Fruit fly (Drosophila melanogaster) Kc167 (cell line): ENCODE measurements around the gene CG18259.

Source experiments
- Myc ChIP-seq: fragments of >200 bp; optimal IDR thresholded peaks from 2 replicates; lab custom pipeline; 2017; ENCODE audit warnings: missing external identifiers
- Sin3A ChIP-seq: fragments of >200 bp; optimal IDR thresholded peaks from 2 replicates; lab custom pipeline; 2018; ENCODE audit warnings: missing external identifiers
- h ChIP-seq: fragments of >200 bp; optimal IDR thresholded peaks from 3 replicates; lab custom pipeline; 2018; ENCODE audit warnings: missing external identifiers
- insv ChIP-seq: fragments of >200 bp; optimal IDR thresholded peaks from 3 replicates; lab custom pipeline; 2018; ENCODE audit warnings: missing external identifiers
- psq ChIP-seq: fragments of >200 bp; optimal IDR thresholded peaks from 2 replicates; lab custom pipeline; 2017; ENCODE audit warnings: missing external identifiers

DNA sequence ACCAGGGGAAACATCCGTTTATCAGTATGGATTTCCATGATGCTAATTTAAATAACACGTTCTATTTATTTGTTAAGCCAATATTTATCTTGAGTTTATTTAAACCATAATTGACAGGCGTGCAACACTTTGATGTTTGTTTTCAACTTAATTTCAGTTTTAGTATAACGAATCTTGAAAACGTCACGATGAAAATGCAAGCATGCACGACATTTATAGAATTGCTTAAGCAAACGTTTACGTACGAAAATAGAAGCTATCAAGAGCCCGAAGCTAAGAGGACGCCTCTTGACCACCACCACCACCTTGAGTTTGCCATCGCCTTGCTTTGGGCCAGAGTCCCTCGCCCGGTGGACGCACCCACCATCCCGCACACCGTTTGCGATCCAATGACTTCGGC is 11.9 kb downstream of the CG18259 start:
- TF ChIP-seq psq (lab: Kevin White, UChicago) (no peak), Sin3A (no peak), Myc (lab: Kevin White, UChicago) (no peak), insv (lab: Kevin White, UChicago) (no peak), h (lab: Kevin White, UChicago) (no peak)
